Worm (Caenorhabditis elegans): Measurements from ENCODE around the gene srt-40.

DNA sequence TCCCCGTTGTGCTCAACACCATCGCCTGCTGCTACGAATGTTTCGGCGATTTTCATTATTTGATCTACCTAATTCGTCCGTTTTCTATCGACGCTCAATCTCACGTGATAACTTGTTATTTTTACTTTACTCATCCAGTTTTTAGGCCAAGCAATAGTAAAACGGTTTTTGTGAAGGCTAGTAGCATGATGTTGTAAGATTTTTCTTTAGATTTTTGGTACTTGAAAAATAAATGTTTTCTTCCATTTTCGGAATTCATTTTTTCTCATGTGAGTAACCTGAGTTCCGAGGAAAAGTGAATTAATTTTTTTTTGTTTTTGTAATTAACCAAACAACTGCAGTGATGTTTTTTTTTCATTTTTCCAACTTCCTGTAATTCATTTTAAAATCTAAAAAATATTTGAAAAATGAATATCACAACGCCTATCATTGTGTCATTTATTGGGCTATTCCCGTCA is 28.7 kb downstream of the srt-40 start, which contains the start of gene srbc-17:
- no peak for TF ChIP-seq ama-1 (optimal IDR thresholded peaks at IDR 0.05)
- no peak for TF ChIP-seq pha-4 (tag; optimal IDR thresholded peaks at IDR 0.05)
- TF ChIP-seq elt-3 (tag; optimal IDR thresholded peaks at IDR 0.05) = no peak
- no peak for TF ChIP-seq lin-15B (tag; optimal IDR thresholded peaks at IDR 0.05)
- no peak for TF ChIP-seq pqm-1 (tag; optimal IDR thresholded peaks at IDR 0.05)
- no peak for TF ChIP-seq ztf-11 (tag; optimal IDR thresholded peaks at IDR 0.05)
- TF ChIP-seq unc-62 (GFP tag; optimal IDR thresholded peaks at IDR 0.05) = no peak
- TF ChIP-seq mdl-1 (tag; optimal IDR thresholded peaks at IDR 0.05) = no peak
- no peak for TF ChIP-seq nhr-76 (tag; optimal IDR thresholded peaks at IDR 0.05)
- TF ChIP-seq ceh-82 (tag; optimal IDR thresholded peaks at IDR 0.05) = no peak
- TF ChIP-seq R02D3.7 (tag; optimal IDR thresholded peaks at IDR 0.05) = no peak
- TF ChIP-seq tbx-2 (tag; optimal IDR thresholded peaks at IDR 0.05) = no peak
- no peak for TF ChIP-seq nhr-11 (tag; optimal IDR thresholded peaks at IDR 0.05)

Data from whole organism, L3 larva.